Worm (Caenorhabditis elegans): Measurements from ENCODE around the gene C35B1.2.

The C35B1.2 gene

DNA sequence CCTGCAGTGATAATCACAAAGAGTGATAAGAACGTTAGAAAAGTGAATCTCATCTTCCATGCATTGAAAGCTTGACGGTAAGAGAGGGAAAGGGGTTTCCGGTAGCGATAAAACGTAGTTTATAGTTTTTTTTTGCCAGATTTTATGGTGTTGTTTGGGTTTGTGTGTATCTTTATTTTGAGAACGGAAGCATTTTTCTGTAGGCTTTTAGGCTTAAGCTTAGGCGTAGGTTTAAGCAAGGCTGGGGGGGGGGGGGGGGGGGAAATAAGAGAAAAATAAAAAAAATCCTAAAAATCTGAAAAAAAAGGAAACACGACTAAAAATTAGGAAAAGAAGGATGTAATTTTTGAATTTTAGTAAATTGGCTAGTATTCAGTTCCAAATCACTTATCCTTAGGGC lies 7.1 kb upstream of the C35B1.2 start, which contains the start of gene C35B1.8:
Gene C35B1.8, minus strand, starts transcription at position 101 of the 400 bp plus-strand sequence.
- TF ChIP-seq pha-4 (tag; optimal IDR thresholded peaks at IDR 0.05) (no peak), nfya-1 (tag; optimal IDR thresholded peaks at IDR 0.05; ENCODE audit: insufficient read depth) (no peak), lin-15B (tag; optimal IDR thresholded peaks at IDR 0.05) (no peak), pqm-1 (tag; optimal IDR thresholded peaks at IDR 0.05) (no peak), skn-1 (tag; optimal IDR thresholded peaks at IDR 0.05) (no peak), snpc-4 (tag; optimal IDR thresholded peaks at IDR 0.05) (no peak), nhr-12 (tag; optimal IDR thresholded peaks at IDR 0.05) (no peak), elt-1 (tag; optimal IDR thresholded peaks at IDR 0.05) (no peak), elt-3 (tag; optimal IDR thresholded peaks at IDR 0.05) (no peak), R02D3.7 (tag; optimal IDR thresholded peaks at IDR 0.05) (no peak), ama-1 (optimal IDR thresholded peaks at IDR 0.05) (no peak), fos-1 (tag; optimal IDR thresholded peaks at IDR 0.05) (no peak), nhr-25 (tag; optimal IDR thresholded peaks at IDR 0.05) (no peak), sea-2 (GFP tag; optimal IDR thresholded peaks at IDR 0.05) (no peak), egl-27 (tag; optimal IDR thresholded peaks at IDR 0.05) (no peak), ZK546.5 (tag; optimal IDR thresholded peaks at IDR 0.05) (no peak), mdl-1 (tag; optimal IDR thresholded peaks at IDR 0.05) (no peak), unc-62 (GFP tag; optimal IDR thresholded peaks at IDR 0.05) (no peak), nhr-28 (tag; optimal IDR thresholded peaks at IDR 0.05) (no peak), mml-1 (tag; optimal IDR thresholded peaks at IDR 0.05) (no peak)

DNA sequence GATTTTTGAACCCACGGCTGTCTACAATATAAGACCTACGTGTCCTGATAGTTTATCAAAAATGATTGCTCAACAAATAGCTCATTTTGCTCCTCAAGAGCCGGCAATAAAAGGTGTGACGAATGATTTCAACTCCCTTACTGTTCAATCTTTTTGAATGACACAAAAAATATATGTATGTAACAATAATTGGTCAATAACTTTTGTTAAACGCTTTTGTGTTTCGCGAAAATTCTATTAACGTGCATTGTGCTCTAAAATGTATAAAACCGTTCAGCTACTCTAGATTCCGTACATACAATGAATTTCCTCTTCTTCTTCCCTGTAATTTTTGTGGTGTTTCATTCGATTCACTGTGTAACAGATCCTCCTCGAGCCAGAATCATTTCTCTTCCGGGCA lies 6.5 kb upstream of the C35B1.2 start, which contains the start of gene C35B1.4:
Gene C35B1.4, plus strand, starts transcription at position 301 of the 400 bp plus-strand sequence.
- TF ChIP-seq mdl-1 (tag; optimal IDR thresholded peaks at IDR 0.05) (no peak), nhr-237 (tag; optimal IDR thresholded peaks at IDR 0.05) (no peak), snpc-4 (tag; optimal IDR thresholded peaks at IDR 0.05) (no peak), eor-1 (tag; optimal IDR thresholded peaks at IDR 0.05) (no peak), sea-2 (GFP tag; optimal IDR thresholded peaks at IDR 0.05) (no peak), ceh-16 (tag; optimal IDR thresholded peaks at IDR 0.05) (no peak)

DNA sequence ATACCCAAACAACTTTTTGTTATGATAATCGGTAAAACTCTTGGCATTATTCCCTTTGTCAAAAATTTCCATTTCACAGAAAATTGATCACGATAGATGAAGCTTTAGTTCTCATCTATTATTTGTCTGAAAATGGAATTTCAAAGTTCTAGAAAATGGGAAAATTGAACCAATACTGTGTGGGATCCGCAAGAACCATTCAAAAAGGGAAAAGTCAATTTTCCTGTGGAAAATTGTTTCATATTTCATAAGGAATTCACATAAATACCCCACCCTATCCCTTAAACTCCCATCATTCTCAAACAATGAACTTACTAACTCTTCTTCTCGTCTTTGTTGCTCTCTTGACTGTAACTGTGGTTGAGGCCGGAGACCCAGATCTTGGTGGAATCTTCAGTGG lies 5.2 kb upstream of the C35B1.2 start, which contains the start of the genes C35B1.9 and C35B1.3:
Gene C35B1.9, minus strand, starts transcription at position 101 of the 400 bp plus-strand sequence.
Gene C35B1.3, plus strand, starts transcription at position 306 of the 400 bp plus-strand sequence.
- no peak for TF ChIP-seq aly-2 (tag; optimal IDR thresholded peaks at IDR 0.05)
- no peak for TF ChIP-seq nhr-237 (tag; optimal IDR thresholded peaks at IDR 0.05)
- TF ChIP-seq nhr-28 (tag; optimal IDR thresholded peaks at IDR 0.05), result no peak
- no peak for TF ChIP-seq lin-39 (tag; optimal IDR thresholded peaks at IDR 0.05)
- TF ChIP-seq snpc-4 (tag; optimal IDR thresholded peaks at IDR 0.05), result no peak
- TF ChIP-seq unc-62 (GFP tag; optimal IDR thresholded peaks at IDR 0.05), result no peak
- no peak for TF ChIP-seq ceh-82 (tag; optimal IDR thresholded peaks at IDR 0.05)
- TF ChIP-seq ceh-28 (tag; optimal IDR thresholded peaks at IDR 0.05), result no peak
- TF ChIP-seq nhr-23 (tag; optimal IDR thresholded peaks at IDR 0.05), result no peak
- TF ChIP-seq egl-27 (tag; optimal IDR thresholded peaks at IDR 0.05), result no peak
- no peak for TF ChIP-seq nhr-25 (tag; optimal IDR thresholded peaks at IDR 0.05)
- no peak for TF ChIP-seq ceh-16 (tag; optimal IDR thresholded peaks at IDR 0.05)
- no peak for TF ChIP-seq eor-1 (tag; optimal IDR thresholded peaks at IDR 0.05)
- no peak for TF ChIP-seq lin-15B (tag; optimal IDR thresholded peaks at IDR 0.05)
- TF ChIP-seq hmg-11 (tag; optimal IDR thresholded peaks at IDR 0.05), result no peak
- no peak for TF ChIP-seq elt-1 (tag; optimal IDR thresholded peaks at IDR 0.05)
- no peak for TF ChIP-seq egl-5 (tag; optimal IDR thresholded peaks at IDR 0.05)

DNA sequence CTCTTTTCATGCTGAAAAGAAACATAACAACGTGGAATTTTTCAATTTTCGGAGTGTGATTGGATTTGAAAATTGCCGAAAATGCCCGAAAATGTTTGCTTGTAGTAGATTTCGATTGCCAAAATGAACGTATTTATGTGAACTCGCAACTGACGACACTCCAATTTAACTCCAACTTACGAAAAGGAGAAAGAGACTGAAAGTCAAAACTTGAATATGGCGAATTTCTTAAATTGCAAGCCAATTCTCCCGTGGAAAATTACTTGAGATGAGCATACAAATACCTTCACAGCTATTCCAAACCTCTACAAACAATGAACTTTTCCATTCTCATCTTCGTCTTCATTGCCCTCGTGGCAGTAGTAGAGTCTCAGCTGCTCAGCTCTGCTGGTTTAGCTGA lies 3.4 kb upstream of the C35B1.2 start:
- no peak for TF ChIP-seq ama-1 (optimal IDR thresholded peaks at IDR 0.05)
- TF ChIP-seq mml-1 (tag; optimal IDR thresholded peaks at IDR 0.05), result no peak
- TF ChIP-seq nhr-43 (tag; optimal IDR thresholded peaks at IDR 0.05; ENCODE audit: poor library complexity, severe bottlenecking), result no peak
- no peak for TF ChIP-seq eor-1 (tag; optimal IDR thresholded peaks at IDR 0.05)
- TF ChIP-seq unc-62 (GFP tag; optimal IDR thresholded peaks at IDR 0.05), result no peak
- TF ChIP-seq ZK546.5 (tag; optimal IDR thresholded peaks at IDR 0.05), result no peak
- no peak for TF ChIP-seq ceh-28 (tag; optimal IDR thresholded peaks at IDR 0.05)
- TF ChIP-seq egl-27 (tag; optimal IDR thresholded peaks at IDR 0.05), result no peak
- no peak for TF ChIP-seq elt-2 (tag; optimal IDR thresholded peaks at IDR 0.05)
- TF ChIP-seq ceh-9 (tag; optimal IDR thresholded peaks at IDR 0.05), result no peak

DNA sequence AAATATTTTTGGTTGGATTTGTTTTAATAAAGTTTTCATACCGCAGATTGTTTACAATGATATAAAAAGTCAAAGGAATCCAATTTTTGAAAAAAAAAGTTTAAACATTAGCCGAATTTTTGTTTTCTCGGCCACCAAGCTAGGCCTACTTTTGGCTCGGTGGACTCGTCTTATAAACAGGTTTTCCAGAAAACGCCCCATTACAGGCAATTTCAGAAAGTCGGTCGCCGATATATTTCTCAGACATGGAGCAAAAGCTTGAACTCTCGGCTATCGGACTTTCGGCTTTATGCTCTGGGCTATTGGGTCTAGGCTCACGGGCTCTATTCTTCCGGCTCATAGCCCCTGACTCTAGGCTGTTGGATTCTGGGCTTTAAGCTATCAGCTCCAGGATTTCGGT lies 2.9 kb upstream of the C35B1.2 start:
- no peak for TF ChIP-seq ceh-28 (tag; optimal IDR thresholded peaks at IDR 0.05)
- peak; percentile 52 for TF ChIP-seq ama-1 (optimal IDR thresholded peaks at IDR 0.05)
- no peak for TF ChIP-seq fos-1 (tag; optimal IDR thresholded peaks at IDR 0.05)
